Worm (Caenorhabditis elegans) whole organism, L1 larva: ENCODE measurements around the gene efl-3.

Experiments used
- blmp-1 ChIP-seq: fragments of 150-350 bp; optimal IDR thresholded peaks from 2 replicates; lab custom pipeline; 2014; ENCODE audit warnings: missing biosample characterization, missing genetic modification characterization
- lin-35 ChIP-seq, 2 experiments: fragments of 150-350 bp; optimal IDR thresholded peaks; 2 replicates each; lab custom pipeline; 2014; ENCODE audit warnings: missing biosample characterization in 2 of 2, missing genetic modification characterization in 2 of 2, missing genetic modification reagents in 2 of 2
- sptf-1 ChIP-seq: fragments of 150-350 bp; optimal IDR thresholded peaks from 2 replicates; lab custom pipeline; 2014; ENCODE audit warnings: missing biosample characterization, missing genetic modification characterization

DNA sequence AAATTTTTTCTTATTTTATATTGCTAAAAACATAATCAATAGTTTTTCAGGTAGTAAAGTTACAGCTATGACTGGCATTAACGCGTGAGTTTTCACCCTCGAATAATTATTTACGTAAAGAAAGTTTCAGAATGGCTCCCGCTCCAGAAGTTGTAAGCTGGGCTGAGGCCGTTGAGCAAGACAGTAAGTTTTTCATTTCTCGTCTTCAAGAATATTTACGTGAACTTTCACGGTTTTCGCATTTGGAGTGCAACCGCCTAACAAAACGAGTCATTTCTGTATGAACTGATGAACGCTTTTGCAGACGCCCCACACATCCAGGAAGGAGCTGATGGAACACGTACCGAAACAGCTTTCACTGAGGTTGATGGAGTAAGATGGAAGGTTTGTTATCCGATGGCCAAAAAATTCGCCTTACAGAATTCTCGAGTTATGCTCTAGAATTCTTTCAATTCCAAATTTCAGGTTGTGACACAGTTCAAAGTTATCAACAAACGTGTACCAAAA is 30.3 kb downstream of the efl-3 start, which contains the start of gene eif-3.G:
- no peak for TF ChIP-seq blmp-1
- no peak for TF ChIP-seq sptf-1 (tag; lab: Kevin White, UChicago)
- no peak for TF ChIP-seq lin-35 (GFP tag; optimal IDR thresholded peaks at IDR 0.05; lab: Kevin White, UChicago)
